Worm (Caenorhabditis elegans): ENCODE results near the gene flp-16.

The flp-16 gene

DNA sequence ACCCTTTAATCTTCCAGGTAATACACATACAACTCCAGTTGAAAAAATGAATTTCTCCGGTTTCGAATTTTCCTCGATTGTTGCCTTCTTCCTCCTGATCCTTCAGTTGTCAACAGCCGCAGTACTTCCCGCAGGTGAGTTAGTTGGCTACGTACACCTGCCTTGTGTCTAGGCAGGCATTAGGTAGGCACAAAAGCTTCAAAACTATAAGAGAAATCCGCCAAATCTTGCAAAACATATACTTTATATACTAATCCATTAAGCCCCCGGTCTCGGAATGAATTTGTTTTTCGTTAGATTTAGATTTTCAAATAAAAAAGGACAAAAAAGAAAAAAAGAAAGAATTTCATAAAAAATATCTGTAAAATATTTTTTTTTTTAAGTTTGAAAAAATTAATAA, at the start of gene flp-16:
TSS of gene flp-16 (plus strand) at position 18 of the 400 bp plus-strand sequence.
- no peak for TF ChIP-seq pes-1 (GFP tag; IDR thresholded peaks at IDR 0.05)

ce11 chrII:13187188-13187587, 47.9 kb upstream of the flp-16 start, which contains the start of gene mecr-1:
Gene mecr-1 (minus strand): TSS chrII:13187314.
- TF ChIP-seq ceh-36 (tag; optimal IDR thresholded peaks at IDR 0.05) (no peak), flt-1 (GFP tag; IDR thresholded peaks at IDR 0.05) (no peak), tbx-11 (GFP tag; IDR thresholded peaks at IDR 0.05) (no peak), hmg-4 (GFP tag; optimal IDR thresholded peaks at IDR 0.05) (no peak)

- TF ChIP-seq ets-7 (tag; optimal IDR thresholded peaks at IDR 0.05) (no peak), scrt-1 (GFP tag; IDR thresholded peaks at IDR 0.05) (no peak), pes-1 (GFP tag; IDR thresholded peaks at IDR 0.05) (no peak), flt-1 (GFP tag; IDR thresholded peaks at IDR 0.05) (no peak), B0310.2 (tag; optimal IDR thresholded peaks at IDR 0.05) (no peak), hmg-4 (GFP tag; optimal IDR thresholded peaks at IDR 0.05) (no peak), tra-4 (tag; optimal IDR thresholded peaks at IDR 0.05) (no peak), ama-1 (optimal IDR thresholded peaks at IDR 0.05) (no peak), hmbx-1 (tag; optimal IDR thresholded peaks at IDR 0.05) (no peak), tbx-37 (GFP tag; conservative IDR thresholded peaks at IDR 0.05) (no peak), ceh-36 (tag; optimal IDR thresholded peaks at IDR 0.05) (no peak), ceh-13 (GFP tag; optimal IDR thresholded peaks at IDR 0.05) (no peak), F13C5.2 (tag; optimal IDR thresholded peaks at IDR 0.05) (no peak), sea-1 (GFP tag; conservative IDR thresholded peaks at IDR 0.05) (no peak), tbx-11 (GFP tag; IDR thresholded peaks at IDR 0.05) (no peak), hnd-1 (tag; optimal IDR thresholded peaks at IDR 0.05) (no peak), aly-1 (tag; optimal IDR thresholded peaks at IDR 0.05) (no peak)
These were observed 47.0 kb upstream of the flp-16 start for ce11 chrII:13188084-13188483.

DNA sequence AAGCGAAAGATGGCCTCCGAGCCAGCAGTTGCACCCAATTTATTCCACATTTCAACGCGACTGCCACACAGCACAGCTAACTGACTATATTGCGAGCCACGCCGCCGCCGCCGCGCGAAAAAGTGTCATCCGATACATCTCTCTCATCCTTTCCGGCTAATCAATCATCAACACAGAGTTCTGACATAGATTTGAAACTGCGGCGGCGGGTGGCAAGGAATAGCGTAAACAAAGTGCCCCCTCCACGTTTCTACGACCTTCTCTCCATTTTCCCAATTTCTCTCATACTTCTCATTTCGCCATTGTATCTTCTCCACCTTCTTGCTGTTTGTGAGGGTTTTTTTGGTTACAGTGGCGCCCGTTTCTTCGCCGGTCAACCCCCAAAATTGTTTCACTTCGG, 45.7 kb upstream of the flp-16 start:
- TF ChIP-seq tra-4 (tag; optimal IDR thresholded peaks at IDR 0.05), result no peak
- no peak for TF ChIP-seq pes-1 (GFP tag; IDR thresholded peaks at IDR 0.05)
- no peak for TF ChIP-seq F13C5.2 (tag; optimal IDR thresholded peaks at IDR 0.05)

ce11 chrII:13190412-13190811, 44.7 kb upstream of the flp-16 start:
- TF ChIP-seq ets-7 (tag; optimal IDR thresholded peaks at IDR 0.05) (no peak), F13C5.2 (tag; optimal IDR thresholded peaks at IDR 0.05) (no peak)

DNA sequence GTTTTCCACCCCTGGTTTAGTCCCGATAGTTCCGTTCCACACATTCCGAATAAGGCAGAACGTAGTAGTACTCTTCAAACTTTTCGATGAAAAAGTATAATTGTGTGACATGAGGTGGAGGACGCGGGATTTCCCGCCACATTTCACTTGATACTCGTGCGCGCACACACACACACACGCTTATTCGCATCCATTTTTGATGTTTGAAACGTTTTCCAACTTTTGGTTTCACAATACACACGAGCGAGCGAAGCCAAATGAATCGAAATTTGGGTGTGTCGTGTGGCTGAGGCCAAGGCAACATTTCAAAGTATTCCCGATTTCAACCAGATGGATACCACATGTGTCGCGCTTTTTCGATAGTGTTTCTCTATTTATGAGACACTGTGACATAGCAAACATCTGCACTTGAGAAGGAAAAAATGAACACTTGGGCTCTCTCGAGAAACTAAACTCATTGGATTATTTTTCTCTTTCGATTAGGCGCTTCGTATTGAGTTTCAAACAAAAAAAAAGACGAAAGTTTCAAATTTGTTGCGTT, 41.5 kb upstream of the flp-16 start:
- TF ChIP-seq ama-1 (optimal IDR thresholded peaks at IDR 0.05) (no peak), B0310.2 (tag; optimal IDR thresholded peaks at IDR 0.05) (no peak), ceh-36 (tag; optimal IDR thresholded peaks at IDR 0.05) (no peak), tra-4 (tag; optimal IDR thresholded peaks at IDR 0.05) (no peak), tbx-11 (GFP tag; IDR thresholded peaks at IDR 0.05) (no peak), tbx-37 (GFP tag; conservative IDR thresholded peaks at IDR 0.05) (no peak), hmg-4 (GFP tag; optimal IDR thresholded peaks at IDR 0.05) (no peak), flt-1 (GFP tag; IDR thresholded peaks at IDR 0.05) (no peak)

DNA sequence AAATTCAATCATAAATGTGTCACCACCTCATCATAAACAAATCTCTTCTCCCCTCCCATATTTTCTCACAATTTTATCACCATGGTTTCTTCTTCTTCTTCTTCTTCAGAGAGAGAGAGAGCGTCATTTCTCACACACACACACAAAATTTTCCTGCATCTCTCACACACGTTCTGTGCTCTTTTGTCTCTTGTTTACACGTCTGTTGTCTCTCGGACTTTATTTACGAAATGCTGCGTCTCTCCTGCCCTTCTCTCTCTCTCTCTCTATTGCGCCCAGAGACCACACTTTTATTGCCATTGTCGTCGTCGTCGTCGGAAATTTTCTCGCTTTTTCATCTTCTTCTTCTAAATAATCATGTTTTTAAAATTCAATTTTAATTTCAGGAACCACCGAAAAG, 39.9 kb upstream of the flp-16 start, which contains the start of gene lec-1:
TSS of gene lec-1 (plus strand) at position 387 of the 400 bp plus-strand sequence.
- TF ChIP-seq hmg-4 (GFP tag; optimal IDR thresholded peaks at IDR 0.05) (no peak), ceh-36 (tag; optimal IDR thresholded peaks at IDR 0.05) (no peak), ama-1 (optimal IDR thresholded peaks at IDR 0.05) (no peak), aly-1 (tag; optimal IDR thresholded peaks at IDR 0.05) (no peak), hnd-1 (tag; optimal IDR thresholded peaks at IDR 0.05) (no peak), ets-7 (tag; optimal IDR thresholded peaks at IDR 0.05) (no peak), F13C5.2 (tag; optimal IDR thresholded peaks at IDR 0.05) (no peak), hmbx-1 (tag; optimal IDR thresholded peaks at IDR 0.05) (no peak), tra-4 (tag; optimal IDR thresholded peaks at IDR 0.05) (no peak), scrt-1 (GFP tag; IDR thresholded peaks at IDR 0.05) (no peak), flt-1 (GFP tag; IDR thresholded peaks at IDR 0.05) (no peak), ceh-13 (GFP tag; optimal IDR thresholded peaks at IDR 0.05) (no peak), B0310.2 (tag; optimal IDR thresholded peaks at IDR 0.05) (no peak), pes-1 (GFP tag; IDR thresholded peaks at IDR 0.05) (no peak), tbx-11 (GFP tag; IDR thresholded peaks at IDR 0.05) (no peak)

ce11 chrII:13195706-13196417, 39.2 kb upstream of the flp-16 start:
- TF ChIP-seq ets-7 (tag; optimal IDR thresholded peaks at IDR 0.05), result no peak
- TF ChIP-seq ceh-36 (tag; optimal IDR thresholded peaks at IDR 0.05), result no peak
- no peak for TF ChIP-seq hmg-4 (GFP tag; optimal IDR thresholded peaks at IDR 0.05)
- no peak for TF ChIP-seq pes-1 (GFP tag; IDR thresholded peaks at IDR 0.05)
- TF ChIP-seq ama-1 (optimal IDR thresholded peaks at IDR 0.05), result no peak
- no peak for TF ChIP-seq B0310.2 (tag; optimal IDR thresholded peaks at IDR 0.05)
- no peak for TF ChIP-seq tbx-37 (GFP tag; conservative IDR thresholded peaks at IDR 0.05)
- TF ChIP-seq aly-1 (tag; optimal IDR thresholded peaks at IDR 0.05), result no peak
- TF ChIP-seq hmbx-1 (tag; optimal IDR thresholded peaks at IDR 0.05), result no peak
- TF ChIP-seq ceh-13 (GFP tag; optimal IDR thresholded peaks at IDR 0.05), result no peak
- no peak for TF ChIP-seq hnd-1 (tag; optimal IDR thresholded peaks at IDR 0.05)
- no peak for TF ChIP-seq sea-1 (GFP tag; conservative IDR thresholded peaks at IDR 0.05)

All from whole organism, early embryonic.